Fruit fly (Drosophila melanogaster) whole organism, embryonic: ENCODE measurements around the gene Glg1.
A peak's percentile ranks its signal among the peaks of the same experiment; 100 is the strongest.

ENCODE experiments used
- Awh ChIP-seq: fragments of 200-800 bp; sonication (Bioruptor generic); IDR thresholded peaks from 2 replicates; pipeline ENCODE4, ENCODE4 v1.3.6; 2022; ENCODE audit warnings: missing biosample characterization, missing genetic modification characterization
- CG10431 ChIP-seq: fragments of 200-800 bp; sonication (Bioruptor generic); optimal IDR thresholded peaks from 3 replicates; lab custom pipeline; 2018; ENCODE audit warnings: missing biosample characterization, mild to moderate bottlenecking, missing genetic modification characterization
- CG10543 ChIP-seq: fragments of 200-800 bp; sonication (Bioruptor generic); optimal IDR thresholded peaks from 3 replicates; lab custom pipeline; 2017; ENCODE audit warnings: missing biosample characterization, mild to moderate bottlenecking, missing genetic modification characterization, moderate library complexity
- CG10565 ChIP-seq: fragments of 200-800 bp; sonication (Bioruptor generic); optimal IDR thresholded peaks from 3 replicates; lab custom pipeline; 2016; ENCODE audit warnings: missing biosample characterization, mild to moderate bottlenecking, missing genetic modification characterization
- CG11247 ChIP-seq: fragments of 200-800 bp; sonication (Bioruptor generic); IDR thresholded peaks from 2 replicates; pipeline ENCODE4 v1.3.6; 2022; ENCODE audit warnings: missing biosample characterization, missing genetic modification characterization
- CG12104 ChIP-seq: fragments of 200-800 bp; sonication (Bioruptor generic); optimal IDR thresholded peaks from 3 replicates; lab custom pipeline; 2016; ENCODE audit warnings: missing biosample characterization, missing genetic modification characterization
- CG13123 ChIP-seq: fragments of 200-800 bp; sonication (Bioruptor generic); optimal IDR thresholded peaks from 2 replicates; lab custom pipeline; 2016; ENCODE audit warnings: missing biosample characterization, missing genetic modification characterization
- CG17359 ChIP-seq: fragments of 200-800 bp; sonication (Bioruptor generic); optimal IDR thresholded peaks from 3 replicates; lab custom pipeline; 2018; ENCODE audit warnings: missing biosample characterization, mild to moderate bottlenecking, missing genetic modification characterization, moderate library complexity
- CG17361 ChIP-seq: fragments of 200-800 bp; sonication (Bioruptor generic); IDR thresholded peaks from 3 replicates; pipeline ENCODE4 v1.3.6; 2022; ENCODE audit warnings: missing biosample characterization, missing genetic modification characterization
- CG2116 ChIP-seq: fragments of 200-800 bp; sonication (Bioruptor generic); optimal IDR thresholded peaks from 3 replicates; lab custom pipeline; 2018; ENCODE audit warnings: missing biosample characterization, mild to moderate bottlenecking, missing genetic modification characterization
- CG2199 ChIP-seq: fragments of 200-800 bp; sonication (Bioruptor generic); IDR thresholded peaks from 3 replicates; pipeline ENCODE4 v1.3.6; 2022; ENCODE audit warnings: missing biosample characterization, missing genetic modification characterization
- CG30403 ChIP-seq: fragments of 200-800 bp; sonication (Bioruptor generic); optimal IDR thresholded peaks from 3 replicates; lab custom pipeline; 2016; ENCODE audit warnings: missing biosample characterization, missing genetic modification characterization
- CG31441 ChIP-seq: fragments of 200-800 bp; sonication (Bioruptor generic); IDR thresholded peaks from 2 replicates; pipeline ENCODE4 v1.3.6; 2022; ENCODE audit warnings: missing biosample characterization, missing genetic modification characterization
- CG34376 ChIP-seq: fragments of 200-800 bp; sonication (Bioruptor generic); optimal IDR thresholded peaks from 2 replicates; lab custom pipeline; 2018; ENCODE audit warnings: missing biosample characterization, mild to moderate bottlenecking, missing genetic modification characterization
- CG4617 ChIP-seq: fragments of 200-800 bp; sonication (Bioruptor generic); optimal IDR thresholded peaks from 3 replicates; lab custom pipeline; 2016; ENCODE audit warnings: missing biosample characterization, missing genetic modification characterization, borderline replicate concordance
- CG7372 ChIP-seq: fragments of 200-800 bp; sonication (Bioruptor generic); IDR thresholded peaks from 2 replicates; pipeline ENCODE4 v1.3.6; 2022; ENCODE audit warnings: missing biosample characterization, missing genetic modification characterization
- CG7839 ChIP-seq: fragments of 200-800 bp; sonication (Bioruptor generic); optimal IDR thresholded peaks from 3 replicates; lab custom pipeline; 2018; ENCODE audit warnings: missing biosample characterization, mild to moderate bottlenecking, missing genetic modification characterization, moderate library complexity
- CG9609 ChIP-seq: fragments of 200-800 bp; sonication (Bioruptor generic); optimal IDR thresholded peaks from 3 replicates; lab custom pipeline; 2016; ENCODE audit warnings: missing biosample characterization, missing genetic modification characterization
- CkIIα-i1 ChIP-seq: fragments of 200-800 bp; sonication (Bioruptor generic); IDR thresholded peaks from 2 replicates; pipeline ENCODE4 v1.3.6; 2022; ENCODE audit warnings: missing biosample characterization, missing genetic modification characterization
- CoRest ChIP-seq: fragments of 200-800 bp; sonication (Bioruptor generic); optimal IDR thresholded peaks from 3 replicates; lab custom pipeline; 2018; ENCODE audit warnings: missing biosample characterization, mild to moderate bottlenecking, missing genetic modification characterization, moderate library complexity
- Dfd ChIP-seq, 2 experiments: fragments of >200 bp; optimal IDR thresholded peaks; 2 replicates each; lab custom pipeline; 2017; ENCODE audit warnings: missing biosample characterization in 2 of 2, missing genetic modification characterization in 2 of 2
- Gsc ChIP-seq: fragments of 200-800 bp; sonication (Bioruptor generic); IDR thresholded peaks from 2 replicates; pipeline ENCODE4 v1.3.6; 2022; ENCODE audit warnings: missing biosample characterization, missing genetic modification characterization
- Gug ChIP-seq: fragments of 200-800 bp; sonication (Bioruptor generic); IDR thresholded peaks from 4 replicates; pipeline ENCODE4 v1.3.6; 2022; ENCODE audit warnings: missing biosample characterization, missing genetic modification characterization
- H15 ChIP-seq: fragments of 200-800 bp; sonication (Bioruptor generic); IDR thresholded peaks from 3 replicates; pipeline ENCODE4 v1.3.6; 2022; ENCODE audit warnings: missing biosample characterization, missing genetic modification characterization
- HHEX ChIP-seq: fragments of 200-800 bp; sonication (Bioruptor generic); optimal IDR thresholded peaks from 3 replicates; lab custom pipeline; 2017; ENCODE audit warnings: missing biosample characterization, mild to moderate bottlenecking, missing genetic modification characterization, missing genetic modification reagents
- Hmx ChIP-seq: fragments of 200-800 bp; sonication (Bioruptor generic); optimal IDR thresholded peaks from 2 replicates; lab custom pipeline; 2016; ENCODE audit warnings: missing biosample characterization, missing genetic modification characterization
- Jarid2 ChIP-seq: fragments of 200-800 bp; sonication (Bioruptor generic); optimal IDR thresholded peaks from 3 replicates; lab custom pipeline; 2017; ENCODE audit warnings: mild to moderate bottlenecking, missing biosample characterization, missing genetic modification reagents, missing genetic modification characterization
- Myb ChIP-seq: fragments of 200-800 bp; sonication (Bioruptor generic); optimal IDR thresholded peaks from 2 replicates; lab custom pipeline; 2016; ENCODE audit warnings: missing biosample characterization, missing genetic modification characterization
- Neu2 ChIP-seq: fragments of 200-800 bp; sonication (Bioruptor generic); optimal IDR thresholded peaks from 3 replicates; lab custom pipeline; 2016; ENCODE audit warnings: missing biosample characterization, missing genetic modification characterization, borderline replicate concordance
- PHDP ChIP-seq: fragments of 200-800 bp; sonication (Bioruptor generic); optimal IDR thresholded peaks from 3 replicates; lab custom pipeline; 2018; ENCODE audit warnings: missing biosample characterization, mild to moderate bottlenecking, missing genetic modification characterization, moderate library complexity
- Scr ChIP-seq: fragments of 200-800 bp; sonication (Bioruptor generic); IDR thresholded peaks from 2 replicates; pipeline ENCODE4 v1.3.6; 2022; ENCODE audit warnings: missing biosample characterization, missing genetic modification characterization; ENCODE audit not compliant: partially characterized antibody
- Sry-δ ChIP-seq: fragments of 200-800 bp; sonication (Bioruptor generic); optimal IDR thresholded peaks from 2 replicates; lab custom pipeline; 2016; ENCODE audit warnings: missing biosample characterization, missing genetic modification characterization
- Trl ChIP-seq, 3 experiments: fragments of >200 bp in 2 of 3; fragments of 200-800 bp in 1 of 3; sonication (Bioruptor generic) in 1 of 3; optimal IDR thresholded peaks; 2 replicates in 1 of 3; 3 replicates in 2 of 3; lab custom pipeline; 2016 to 2017; ENCODE audit warnings: missing biosample characterization in 1 of 3, missing genetic modification characterization in 1 of 3
- ato ChIP-seq: fragments of 200-800 bp; sonication (Bioruptor generic); IDR thresholded peaks from 2 replicates; pipeline ENCODE4 v1.3.6; 2022; ENCODE audit warnings: missing biosample characterization, missing genetic modification characterization; ENCODE audit not compliant: partially characterized antibody
- br ChIP-seq: fragments of >200 bp; optimal IDR thresholded peaks from 2 replicates; lab custom pipeline; 2017
- cato ChIP-seq: fragments of 200-800 bp; sonication (Bioruptor generic); optimal IDR thresholded peaks from 2 replicates; lab custom pipeline; 2016; ENCODE audit warnings: missing biosample characterization, missing genetic modification characterization, borderline replicate concordance
- chif ChIP-seq, 2 experiments: fragments of 200-800 bp; sonication (Bioruptor generic); optimal IDR thresholded peaks; 3 replicates each; lab custom pipeline; 2016; ENCODE audit warnings: missing biosample characterization in 2 of 2, missing genetic modification characterization in 2 of 2
- ind ChIP-seq: fragments of 200-800 bp; sonication (Bioruptor generic); optimal IDR thresholded peaks from 3 replicates; lab custom pipeline; 2016; ENCODE audit warnings: missing biosample characterization, missing genetic modification characterization
- insv ChIP-seq, 2 experiments: fragments of 200-800 bp; sonication (Bioruptor generic); optimal IDR thresholded peaks; 3 replicates each; lab custom pipeline; 2016 to 2018; ENCODE audit warnings: missing biosample characterization in 2 of 2, missing genetic modification characterization in 2 of 2
- jumu ChIP-seq: fragments of 200-800 bp; sonication (Bioruptor generic); optimal IDR thresholded peaks from 3 replicates; lab custom pipeline; 2016; ENCODE audit warnings: missing biosample characterization, missing genetic modification characterization
- pita ChIP-seq: fragments of 200-800 bp; sonication (Bioruptor generic); optimal IDR thresholded peaks from 2 replicates; lab custom pipeline; 2017; ENCODE audit warnings: missing biosample characterization, mild to moderate bottlenecking, missing genetic modification characterization
- pum ChIP-seq: fragments of 200-800 bp; sonication (Bioruptor generic); optimal IDR thresholded peaks from 2 replicates; lab custom pipeline; 2016; ENCODE audit warnings: missing biosample characterization, missing genetic modification characterization
- ro ChIP-seq: fragments of 200-800 bp; sonication (Bioruptor generic); IDR thresholded peaks from 2 replicates; pipeline ENCODE4 v1.3.6; 2022; ENCODE audit warnings: missing biosample characterization, missing genetic modification characterization
- sens ChIP-seq: fragments of 200-800 bp; sonication (Bioruptor generic); peaks from one replicate; lab custom pipeline; 2016; ENCODE audit warnings: missing biosample characterization, missing genetic modification characterization
- sug ChIP-seq: fragments of 200-800 bp; optimal IDR thresholded peaks from 2 replicates; lab custom pipeline; 2019; ENCODE audit warnings: missing biosample characterization, mild to moderate bottlenecking, missing genetic modification characterization, moderate library complexity
- ttk ChIP-seq: fragments of 200-800 bp; sonication (Bioruptor generic); IDR thresholded peaks from 2 replicates; pipeline ENCODE4 v2.1.2; 2022; ENCODE audit warnings: missing biosample characterization, missing genetic modification characterization
- zen ChIP-seq: fragments of 200-800 bp; sonication (Bioruptor generic); optimal IDR thresholded peaks from 3 replicates; lab custom pipeline; 2018; ENCODE audit warnings: missing biosample characterization, mild to moderate bottlenecking, missing genetic modification characterization, moderate library complexity

Gene Glg1

dm6 chr3L:21515823-21516715 lies 8.7 kb upstream of the Glg1 start, which contains the start of the genes SAK and Cdk12 (continued):
- TF ChIP-seq pita (GFP tag; lab: Kevin White, UChicago) (no peak), CG2116 (GFP tag; lab: Kevin White, UChicago) (peak; percentile 74), Scr (peak; percentile 60), insv (GFP tag; optimal IDR thresholded peaks at IDR 0.05; lab: Kevin White, UChicago) (peak in 1 of 2 experiments; percentile 71), CG9609 (GFP tag; lab: Kevin White, UChicago) (peak; percentile 50), Awh (GFP tag; lab: Robert Waterston, UW) (peak; percentile 70), Trl (optimal IDR thresholded peaks at IDR 0.05; lab: Kevin White, UChicago) (no peak), Trl (GFP tag; optimal IDR thresholded peaks at IDR 0.05; lab: Kevin White, UChicago) (peak; percentile 49), Hmx (no peak), CG31441 (peak; percentile 96), ind (GFP tag; lab: Kevin White, UChicago) (peak; percentile 86)

- TF ChIP-seq jumu (GFP tag; lab: Kevin White, UChicago) = no peak
- no peak for TF ChIP-seq ato
- TF ChIP-seq CG7372 (GFP tag; lab: Robert Waterston, UW) = no peak
- TF ChIP-seq CG17361 = peak; percentile 61; the same call in 2 of the 3 replicates
- TF ChIP-seq CG10431 (GFP tag; lab: Kevin White, UChicago) = no peak
- TF ChIP-seq CkIIα-i1 (GFP tag; lab: Robert Waterston, UW) = no peak
- no peak for TF ChIP-seq HHEX (GFP tag; lab: Kevin White, UChicago)
- no peak for TF ChIP-seq Gsc
- peak; percentile 8 for TF ChIP-seq pum (GFP tag; lab: Kevin White, UChicago)
- TF ChIP-seq CG4617 (GFP tag; lab: Kevin White, UChicago) = no peak
- peak; percentile 33 for TF ChIP-seq CoRest (tag; lab: Kevin White, UChicago)
- no peak for TF ChIP-seq CG10543 (GFP tag; lab: Kevin White, UChicago)
- peak; percentile 16 to 41 for TF ChIP-seq chif (GFP tag; optimal IDR thresholded peaks at IDR 0.05; lab: Kevin White, UChicago)
- no peak for TF ChIP-seq CG12104
- TF ChIP-seq H15 = no peak
- peak; percentile 55 for TF ChIP-seq CG30403 (GFP tag; lab: Kevin White, UChicago)
- TF ChIP-seq CG34376 = peak; percentile 16
- peak; percentile 67 for TF ChIP-seq PHDP (tag; lab: Kevin White, UChicago)
- no peak for TF ChIP-seq pita (GFP tag; lab: Kevin White, UChicago)
- TF ChIP-seq CG10565 = no peak
- TF ChIP-seq sug = no peak
- TF ChIP-seq zen (tag; lab: Kevin White, UChicago) = no peak
- no peak for TF ChIP-seq Dfd (GFP tag; optimal IDR thresholded peaks at IDR 0.05; lab: Kevin White, UChicago)
- TF ChIP-seq br (lab: Kevin White, UChicago) = no peak
- no peak for TF ChIP-seq CG11247
- no peak for TF ChIP-seq Myb (GFP tag; lab: Kevin White, UChicago)
- TF ChIP-seq Sry-δ (GFP tag; lab: Kevin White, UChicago) = no peak
- peak; percentile 90 for TF ChIP-seq sens (GFP tag; lab: Kevin White, UChicago)
- TF ChIP-seq CG7839 = peak; percentile 35
- peak; percentile 36 for TF ChIP-seq Jarid2 (GFP tag; lab: Kevin White, UChicago)
- TF ChIP-seq ro (GFP tag; lab: Robert Waterston, UW) = no peak
- TF ChIP-seq Neu2 = no peak
- no peak for TF ChIP-seq ttk
- TF ChIP-seq CG2199 (GFP tag; lab: Robert Waterston, UW) = no peak
- no peak for TF ChIP-seq CG13123 (GFP tag; lab: Kevin White, UChicago)
- peak; percentile 41; the same call in 1 of the 4 replicates for TF ChIP-seq Gug (GFP tag; lab: Robert Waterston, UW)
- peak; percentile 38 for TF ChIP-seq CG17359 (tag; lab: Kevin White, UChicago)
- TF ChIP-seq cato (GFP tag; lab: Kevin White, UChicago) = no peak
Measured at dm6 chr3L:21509488-21510122, 2.3 kb upstream of the Glg1 start.
